Worm (Caenorhabditis elegans): Measurements from ENCODE around the gene col-115.

The col-115 gene

DNA sequence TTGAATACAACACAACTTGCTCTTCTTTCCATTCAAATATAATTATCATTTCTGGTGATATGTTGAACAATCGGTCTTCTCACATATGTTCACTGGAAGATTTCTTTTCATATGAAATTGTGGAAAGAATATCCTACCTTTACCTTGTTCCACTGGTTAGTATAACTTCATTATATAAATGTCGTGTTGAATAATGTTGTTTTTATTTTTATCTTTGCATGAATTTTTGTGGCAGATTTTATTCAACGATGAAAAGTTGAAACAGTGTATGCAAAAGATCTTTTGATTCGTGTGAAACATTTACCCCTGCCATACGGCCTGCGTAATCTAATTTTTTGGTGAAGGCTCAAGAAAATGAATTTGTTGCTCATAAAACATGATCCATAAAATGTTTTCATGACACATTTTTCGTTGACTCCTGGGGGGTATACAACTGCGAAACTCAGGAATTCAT lies 26.6 kb upstream of the col-115 start:
- TF ChIP-seq unc-39 (tag; optimal IDR thresholded peaks at IDR 0.05), result no peak
- no peak for TF ChIP-seq ztf-11 (tag; optimal IDR thresholded peaks at IDR 0.05)
- no peak for TF ChIP-seq sem-2 (GFP tag; optimal IDR thresholded peaks at IDR 0.05)
- no peak for TF ChIP-seq mls-2 (tag; optimal IDR thresholded peaks at IDR 0.05)
- TF ChIP-seq lsy-2 (tag; optimal IDR thresholded peaks at IDR 0.05), result no peak
- no peak for TF ChIP-seq ces-1 (GFP tag; optimal IDR thresholded peaks at IDR 0.05)
- TF ChIP-seq ceh-39 (tag; optimal IDR thresholded peaks at IDR 0.05), result no peak
- no peak for TF ChIP-seq mab-5 (tag; optimal IDR thresholded peaks at IDR 0.05)
- no peak for TF ChIP-seq bed-3 (GFP tag; optimal IDR thresholded peaks at IDR 0.05)

DNA sequence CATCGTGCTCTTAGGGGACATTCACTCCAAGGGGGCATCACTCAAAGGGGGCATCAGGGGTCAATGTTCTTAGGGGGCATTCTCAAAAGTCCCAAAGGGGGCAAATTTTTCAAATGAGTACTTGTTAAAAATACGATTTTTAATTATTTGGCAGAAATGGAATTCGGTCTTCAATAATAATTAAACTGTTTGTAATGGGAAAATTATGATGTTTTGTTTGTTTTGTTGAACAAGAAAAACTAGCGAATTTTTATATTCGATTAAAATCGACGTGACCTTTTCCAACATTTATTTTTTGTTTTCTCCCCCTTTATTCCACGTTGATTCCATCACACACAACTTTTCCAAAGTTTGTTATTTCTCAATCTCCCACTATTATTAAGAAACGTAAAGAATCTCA lies 21.5 kb upstream of the col-115 start, which contains the start of gene F57H12.5:
Gene F57H12.5, plus strand, starts transcription at position 301 of the 400 bp plus-strand sequence.
- TF ChIP-seq nhr-28 (tag; optimal IDR thresholded peaks at IDR 0.05), result no peak
- no peak for TF ChIP-seq unc-39 (tag; optimal IDR thresholded peaks at IDR 0.05)

DNA sequence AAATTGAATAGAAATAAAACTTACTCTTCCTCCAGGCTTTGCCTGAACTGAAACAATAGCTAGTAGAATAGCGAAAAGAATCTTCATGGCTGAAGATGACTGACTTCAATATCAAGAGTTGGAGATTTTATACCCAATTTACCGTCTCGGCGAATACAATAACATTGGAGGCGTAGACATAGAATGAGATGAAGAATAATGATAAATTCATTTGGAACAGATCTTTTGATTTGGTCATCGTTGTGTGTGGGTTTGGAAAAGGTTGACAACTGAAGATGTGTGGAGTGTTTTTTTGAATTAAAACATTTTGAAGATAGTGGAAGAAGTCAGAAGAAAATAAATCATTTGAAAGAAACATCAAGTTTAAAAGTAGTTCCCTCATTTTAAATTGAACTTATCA lies 12.3 kb upstream of the col-115 start, which contains the start of gene F57H12.6:
Gene F57H12.6, minus strand, starts transcription at position 101 of the 400 bp plus-strand sequence.
- TF ChIP-seq zip-8 (tag; optimal IDR thresholded peaks at IDR 0.05), result no peak
- TF ChIP-seq nhr-76 (tag; optimal IDR thresholded peaks at IDR 0.05), result no peak
- TF ChIP-seq sptf-1 (tag; optimal IDR thresholded peaks at IDR 0.05), result no peak
- no peak for TF ChIP-seq unc-120 (tag; optimal IDR thresholded peaks at IDR 0.05; ENCODE audit: poor library complexity, severe bottlenecking)
- TF ChIP-seq tbx-8 (GFP tag; optimal IDR thresholded peaks at IDR 0.05), result no peak
- no peak for TF ChIP-seq blmp-1 (tag; optimal IDR thresholded peaks at IDR 0.05)
- TF ChIP-seq snpc-4 (tag; optimal IDR thresholded peaks at IDR 0.05), result no peak
- TF ChIP-seq mab-5 (tag; optimal IDR thresholded peaks at IDR 0.05), result no peak
- no peak for TF ChIP-seq lin-32 (GFP tag; optimal IDR thresholded peaks at IDR 0.05)
- TF ChIP-seq lsy-2 (tag; optimal IDR thresholded peaks at IDR 0.05), result no peak
- TF ChIP-seq nhr-28 (tag; optimal IDR thresholded peaks at IDR 0.05), result no peak
- no peak for TF ChIP-seq elt-3 (tag; optimal IDR thresholded peaks at IDR 0.05)
- no peak for TF ChIP-seq ceh-83 (GFP tag; optimal IDR thresholded peaks at IDR 0.05)

DNA sequence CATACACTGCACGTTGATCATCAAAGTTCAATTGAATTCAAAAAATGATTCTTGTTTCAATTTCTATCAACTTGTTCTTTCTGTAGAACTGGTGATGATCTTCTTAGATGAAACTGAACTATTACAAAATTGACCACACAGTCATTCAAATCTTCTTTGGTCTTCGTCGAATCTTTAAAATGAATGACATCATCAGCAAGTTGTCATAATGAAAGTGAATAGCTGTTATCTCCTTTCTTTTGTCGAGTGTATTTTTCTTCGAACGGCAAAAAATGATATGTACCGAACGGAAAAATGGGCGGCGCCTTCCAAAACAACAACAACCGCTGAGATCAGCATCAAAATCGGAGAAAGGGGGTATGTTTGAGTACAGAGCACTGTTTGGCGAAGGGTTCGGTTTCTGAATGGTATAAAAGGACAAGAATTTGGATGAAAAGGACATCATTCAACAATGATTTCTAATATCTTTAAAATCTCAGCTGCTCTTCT lies 11.0 kb upstream of the col-115 start, which contains the start of gene ora-1:
Gene ora-1, plus strand, starts transcription at position 439 of the 489 bp plus-strand sequence.
- no peak for TF ChIP-seq blmp-1 (tag; optimal IDR thresholded peaks at IDR 0.05)
- TF ChIP-seq snpc-4 (tag; optimal IDR thresholded peaks at IDR 0.05), result no peak
- TF ChIP-seq nhr-76 (tag; optimal IDR thresholded peaks at IDR 0.05), result no peak
- TF ChIP-seq nhr-28 (tag; optimal IDR thresholded peaks at IDR 0.05), result no peak
- TF ChIP-seq nhr-237 (tag; optimal IDR thresholded peaks at IDR 0.05), result no peak
- TF ChIP-seq lin-13 (tag; optimal IDR thresholded peaks at IDR 0.05), result no peak
- no peak for TF ChIP-seq sem-2 (GFP tag; optimal IDR thresholded peaks at IDR 0.05)
- TF ChIP-seq M03D4.4 (tag; optimal IDR thresholded peaks at IDR 0.05), result no peak
- no peak for TF ChIP-seq nhr-12 (tag; optimal IDR thresholded peaks at IDR 0.05)
- no peak for TF ChIP-seq sptf-1 (tag; optimal IDR thresholded peaks at IDR 0.05)

DNA sequence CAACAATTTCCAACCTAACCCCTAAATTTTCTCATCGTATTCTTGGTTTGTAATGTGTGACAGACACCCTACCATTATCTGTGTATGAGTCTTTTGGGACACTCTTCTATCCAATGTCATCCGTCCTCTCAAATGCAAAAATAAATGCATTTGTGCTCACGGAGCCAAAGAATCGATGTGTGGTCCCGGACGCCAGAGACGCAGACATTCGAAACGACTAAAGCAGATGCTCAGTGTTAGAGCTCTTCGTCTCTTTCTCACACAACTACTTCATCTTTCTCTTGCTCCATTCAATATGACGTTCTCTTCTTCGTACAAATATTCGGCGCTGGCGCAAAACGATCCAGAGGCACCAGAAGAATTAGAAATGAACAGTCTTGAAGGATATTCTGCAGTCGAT lies 8.9 kb upstream of the col-115 start, which contains the start of gene unc-24:
Gene unc-24, plus strand, starts transcription at position 283 of the 400 bp plus-strand sequence.
- TF ChIP-seq drap-1 (GFP tag; optimal IDR thresholded peaks at IDR 0.05) (no peak), nhr-12 (tag; optimal IDR thresholded peaks at IDR 0.05) (no peak), ceh-83 (GFP tag; optimal IDR thresholded peaks at IDR 0.05) (no peak), ces-1 (GFP tag; optimal IDR thresholded peaks at IDR 0.05) (peak; percentile 98), pha-4 (tag; optimal IDR thresholded peaks at IDR 0.05) (no peak), unc-62 (GFP tag; optimal IDR thresholded peaks at IDR 0.05) (peak; percentile 22), unc-120 (tag; optimal IDR thresholded peaks at IDR 0.05; ENCODE audit: poor library complexity, severe bottlenecking) (peak; percentile 11)

DNA sequence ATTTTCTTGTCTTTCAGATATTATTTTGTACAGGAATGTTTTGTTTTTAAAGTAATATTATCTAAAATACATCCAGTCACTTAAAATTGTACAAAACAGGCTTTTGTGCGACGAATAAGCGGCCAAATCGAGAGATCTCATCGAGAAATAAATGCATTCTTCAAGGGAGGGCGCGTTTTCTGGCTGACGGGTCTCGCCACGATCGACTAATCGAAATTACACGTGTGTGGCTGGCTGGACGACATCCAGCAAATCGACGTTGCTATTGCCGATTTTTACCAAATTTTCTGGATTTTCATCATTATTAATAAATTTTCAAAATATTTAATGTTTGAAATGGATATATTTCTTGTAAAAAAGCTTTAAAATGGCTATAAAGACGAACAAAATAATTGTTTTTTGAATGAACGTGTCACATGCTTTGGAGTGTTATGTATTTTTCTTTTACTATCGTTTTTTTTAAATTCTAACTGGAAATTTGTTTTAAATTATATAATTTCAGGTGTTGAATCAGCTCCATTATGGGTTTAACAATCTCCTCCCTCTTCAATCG lies 6.4 kb upstream of the col-115 start, which contains the start of gene arf-5:
Gene arf-5, plus strand, starts transcription at position 503 of the 553 bp plus-strand sequence.
- TF ChIP-seq lsy-2 (tag; optimal IDR thresholded peaks at IDR 0.05) (peak; percentile 59), drap-1 (GFP tag; optimal IDR thresholded peaks at IDR 0.05) (no peak), elt-1 (tag; optimal IDR thresholded peaks at IDR 0.05; ENCODE audit: borderline replicate concordance, insufficient read depth) (no peak), ces-1 (GFP tag; optimal IDR thresholded peaks at IDR 0.05) (peak; percentile 41), cnd-1 (tag; optimal IDR thresholded peaks at IDR 0.05) (no peak), mep-1 (tag; optimal IDR thresholded peaks at IDR 0.05) (peak; percentile 40)
